3 fruit fly cellular contexts compared by ENCODE assay signal in the genomic region with DNA sequence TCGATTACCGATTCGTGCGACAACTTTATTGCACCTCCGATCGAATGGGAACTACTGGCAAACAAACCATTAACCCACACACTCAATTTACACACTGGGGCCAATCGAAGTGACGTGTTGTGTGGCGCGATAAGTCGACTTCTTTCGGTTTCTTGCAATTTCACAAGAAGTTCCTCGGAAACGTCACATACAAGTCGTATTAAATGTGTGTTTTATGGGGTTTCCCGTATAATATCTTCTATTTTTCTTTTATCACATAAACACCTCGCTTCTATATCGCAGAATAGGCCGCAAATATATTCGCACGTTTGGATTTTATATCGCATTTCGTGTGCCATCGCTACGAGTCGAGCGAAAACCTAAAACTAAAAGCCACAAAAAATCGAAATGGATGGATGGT.
A peak's percentile ranks its signal among the peaks of the same experiment; 100 is the strongest.
TF ChIP-seq lines count a peak whose summit lies in the region.

No protein-coding gene starts in this region.

- no peak for TF ChIP-seq CTCF in whole organism, embryonic (GFP tag; optimal IDR thresholded peaks at IDR 0.05; lab: Kevin White, UChicago)

TF ChIP-seq in whole organism, adult, 20 proteins besides CTCF, POLR2A, EP300 and RAD21:
- peak; percentile 43 for TF ChIP-seq cic (GFP tag; optimal IDR thresholded peaks at IDR 0.05; lab: Kevin White, UChicago)
- no peak for TF ChIP-seq CG11617 (GFP tag; optimal IDR thresholded peaks at IDR 0.05; lab: Kevin White, UChicago)
TF ChIP-seq in whole organism, adult: peak in this region for 1.

TF ChIP-seq in whole organism, embryonic, 481 proteins besides CTCF, POLR2A, EP300 and RAD21:
- TF ChIP-seq sug (tag; optimal IDR thresholded peaks at IDR 0.05; lab: Kevin White, UChicago), result peak; percentile 1
- peak; percentile 43 for TF ChIP-seq exex (tag; optimal IDR thresholded peaks at IDR 0.05; lab: Kevin White, UChicago)
- no peak for TF ChIP-seq CG2678 (tag; optimal IDR thresholded peaks at IDR 0.05; lab: Kevin White, UChicago)

TF ChIP-seq in whole organism, wandering third instar larva, 38 proteins besides CTCF, POLR2A, EP300 and RAD21:
- TF ChIP-seq dmrt93B (GFP tag; optimal IDR thresholded peaks at IDR 0.05; lab: Kevin White, UChicago) (no peak), Rel (GFP tag; optimal IDR thresholded peaks at IDR 0.05; lab: Kevin White, UChicago) (no peak), Rel (tag; optimal IDR thresholded peaks at IDR 0.05; lab: Kevin White, UChicago) (peak; percentile 92)
